Worm (Caenorhabditis elegans): ENCODE data around the gene otpl-7.
"Not testable (repeated sequence)": the region's sequence is repeated elsewhere in the genome, so short reads cannot be mapped to it uniquely, and the experiment has no call there.

DNA sequence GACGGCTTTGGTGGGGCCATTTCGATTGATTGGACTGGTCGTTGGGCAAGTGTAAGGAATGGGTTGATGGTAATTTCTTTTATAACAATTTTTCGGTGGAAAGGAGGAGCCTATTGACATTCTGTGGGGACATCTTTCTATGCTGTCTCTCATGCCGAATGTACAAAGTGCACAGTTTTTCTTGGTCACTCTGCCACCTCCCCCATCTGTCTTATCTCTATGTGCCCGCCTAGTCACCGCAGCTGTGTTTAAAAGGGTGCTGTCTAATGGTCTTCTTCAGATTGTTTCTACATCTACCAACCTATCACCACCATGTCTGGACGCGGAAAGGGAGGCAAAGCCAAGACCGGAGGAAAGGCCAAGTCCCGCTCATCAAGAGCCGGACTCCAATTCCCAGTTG is 11.8 kb downstream of the otpl-7 start, which contains the start of the genes his-8 and his-7:
- not testable (repeated sequence) for TF ChIP-seq skn-1, lir-3, aly-2 (tag; optimal IDR thresholded peaks at IDR 0.05)

Measured in whole organism, L4 larva.